Fruit fly (Drosophila melanogaster): ENCODE measurements around the gene CG11357.

The CG11357 gene

dm6 chr3L:4521809-4522208, 20.0 kb upstream of the CG11357 start:
- TF ChIP-seq ttk (optimal IDR thresholded peaks at IDR 0.05) (no peak), psq (optimal IDR thresholded peaks at IDR 0.05) (no peak), insv (optimal IDR thresholded peaks at IDR 0.05) (no peak), h (optimal IDR thresholded peaks at IDR 0.05) (no peak), Myc (optimal IDR thresholded peaks at IDR 0.05) (no peak), Sin3A (optimal IDR thresholded peaks at IDR 0.05) (no peak)

- TF ChIP-seq Myc (optimal IDR thresholded peaks at IDR 0.05) (no peak), h (optimal IDR thresholded peaks at IDR 0.05) (no peak), psq (optimal IDR thresholded peaks at IDR 0.05) (no peak)
Measured at dm6 chr3L:4531941-4532478, 9.8 kb upstream of the CG11357 start, which contains the start of gene Tie. Tie (minus strand) TSS chr3L:4532145.

dm6 chr3L:4532841-4533619, 8.8 kb upstream of the CG11357 start, which contains the start of gene CG11353:
CG11353 (plus strand) TSS chr3L:4533170.
- TF ChIP-seq ttk (optimal IDR thresholded peaks at IDR 0.05) (no peak), insv (optimal IDR thresholded peaks at IDR 0.05) (no peak)

dm6 chr3L:4533941-4534340, 7.9 kb upstream of the CG11357 start:
- TF ChIP-seq insv (optimal IDR thresholded peaks at IDR 0.05): no peak
- no peak for TF ChIP-seq h (optimal IDR thresholded peaks at IDR 0.05)
- no peak for TF ChIP-seq ttk (optimal IDR thresholded peaks at IDR 0.05)
- TF ChIP-seq Sin3A (optimal IDR thresholded peaks at IDR 0.05): no peak
- no peak for TF ChIP-seq Myc (optimal IDR thresholded peaks at IDR 0.05)
- no peak for TF ChIP-seq psq (optimal IDR thresholded peaks at IDR 0.05)

dm6 chr3L:4534481-4534880, 7.4 kb upstream of the CG11357 start:
- no peak for TF ChIP-seq insv (optimal IDR thresholded peaks at IDR 0.05)
- no peak for TF ChIP-seq Sin3A (optimal IDR thresholded peaks at IDR 0.05)
- no peak for TF ChIP-seq ttk (optimal IDR thresholded peaks at IDR 0.05)
- TF ChIP-seq Myc (optimal IDR thresholded peaks at IDR 0.05): no peak
- no peak for TF ChIP-seq psq (optimal IDR thresholded peaks at IDR 0.05)
- TF ChIP-seq h (optimal IDR thresholded peaks at IDR 0.05): no peak

dm6 chr3L:4541070-4541469, 781 bp upstream of the CG11357 start, which contains the start of gene CG32243:
CG32243 (minus strand) TSS chr3L:4541244.
- TF ChIP-seq Sin3A (optimal IDR thresholded peaks at IDR 0.05) (no peak), h (optimal IDR thresholded peaks at IDR 0.05) (no peak), ttk (optimal IDR thresholded peaks at IDR 0.05) (no peak), Myc (optimal IDR thresholded peaks at IDR 0.05) (no peak), psq (optimal IDR thresholded peaks at IDR 0.05) (no peak)

dm6 chr3L:4542530-4542929, 679 bp downstream of the CG11357 start:
- no peak for TF ChIP-seq Sin3A (optimal IDR thresholded peaks at IDR 0.05)
- no peak for TF ChIP-seq psq (optimal IDR thresholded peaks at IDR 0.05)
- TF ChIP-seq h (optimal IDR thresholded peaks at IDR 0.05): no peak
- TF ChIP-seq Myc (optimal IDR thresholded peaks at IDR 0.05): no peak
- no peak for TF ChIP-seq insv (optimal IDR thresholded peaks at IDR 0.05)
- no peak for TF ChIP-seq ttk (optimal IDR thresholded peaks at IDR 0.05)

- no peak for TF ChIP-seq Myc (optimal IDR thresholded peaks at IDR 0.05)
- no peak for TF ChIP-seq psq (optimal IDR thresholded peaks at IDR 0.05)
- no peak for TF ChIP-seq ttk (optimal IDR thresholded peaks at IDR 0.05)
- TF ChIP-seq insv (optimal IDR thresholded peaks at IDR 0.05): no peak
- TF ChIP-seq h (optimal IDR thresholded peaks at IDR 0.05): no peak
- no peak for TF ChIP-seq Sin3A (optimal IDR thresholded peaks at IDR 0.05)
Measured at dm6 chr3L:4543034-4543806, 1.4 kb downstream of the CG11357 start.

- no peak for TF ChIP-seq ttk (optimal IDR thresholded peaks at IDR 0.05)
- no peak for TF ChIP-seq insv (optimal IDR thresholded peaks at IDR 0.05)
- TF ChIP-seq Sin3A (optimal IDR thresholded peaks at IDR 0.05): no peak
- no peak for TF ChIP-seq psq (optimal IDR thresholded peaks at IDR 0.05)
- no peak for TF ChIP-seq Myc (optimal IDR thresholded peaks at IDR 0.05)
- no peak for TF ChIP-seq h (optimal IDR thresholded peaks at IDR 0.05)
Measured at dm6 chr3L:4543807-4544197, 2.0 kb downstream of the CG11357 start.

- TF ChIP-seq Sin3A (optimal IDR thresholded peaks at IDR 0.05) (no peak), insv (optimal IDR thresholded peaks at IDR 0.05) (no peak), ttk (optimal IDR thresholded peaks at IDR 0.05) (no peak), Myc (optimal IDR thresholded peaks at IDR 0.05) (no peak), psq (optimal IDR thresholded peaks at IDR 0.05) (no peak), h (optimal IDR thresholded peaks at IDR 0.05) (no peak)
Measured at dm6 chr3L:4544633-4545032, 2.8 kb downstream of the CG11357 start.

dm6 chr3L:4545138-4545537, 3.3 kb downstream of the CG11357 start:
- TF ChIP-seq insv (optimal IDR thresholded peaks at IDR 0.05) (no peak), psq (optimal IDR thresholded peaks at IDR 0.05) (no peak), Myc (optimal IDR thresholded peaks at IDR 0.05) (no peak), ttk (optimal IDR thresholded peaks at IDR 0.05) (no peak), h (optimal IDR thresholded peaks at IDR 0.05) (no peak), Sin3A (optimal IDR thresholded peaks at IDR 0.05) (no peak)

dm6 chr3L:4545731-4546130, 3.9 kb downstream of the CG11357 start:
- no peak for TF ChIP-seq Myc (optimal IDR thresholded peaks at IDR 0.05)
- no peak for TF ChIP-seq Sin3A (optimal IDR thresholded peaks at IDR 0.05)
- TF ChIP-seq insv (optimal IDR thresholded peaks at IDR 0.05): no peak
- TF ChIP-seq h (optimal IDR thresholded peaks at IDR 0.05): no peak

Measured in Kc167 (cell line).